Fruit fly (Drosophila melanogaster): ENCODE results near the gene CG16964.

The CG16964 gene

dm6 chr2L:11947641-11948040 lies at the start of gene CG16964:
Gene CG16964 (plus strand): TSS chr2L:11947941.
- TF ChIP-seq CG17801 (GFP tag; optimal IDR thresholded peaks at IDR 0.05; ENCODE audit: partially characterized antibody), result no peak

- no peak for TF ChIP-seq CG17801 (GFP tag; optimal IDR thresholded peaks at IDR 0.05; ENCODE audit: partially characterized antibody)
These were observed 45.3 kb upstream of the CG16964 start for dm6 chr2L:11902483-11902882.

- TF ChIP-seq CG17801 (GFP tag; optimal IDR thresholded peaks at IDR 0.05; ENCODE audit: partially characterized antibody), result no peak
These were observed 44.4 kb upstream of the CG16964 start for dm6 chr2L:11903335-11903734.

- TF ChIP-seq CG17801 (GFP tag; optimal IDR thresholded peaks at IDR 0.05; ENCODE audit: partially characterized antibody), result no peak
These were observed 43.6 kb upstream of the CG16964 start for dm6 chr2L:11904181-11904580.

dm6 chr2L:11928464-11928863 lies 19.3 kb upstream of the CG16964 start, which contains the start of gene Pde1c:
Gene Pde1c (minus strand): TSS chr2L:11928572.
- TF ChIP-seq CG17801 (GFP tag; optimal IDR thresholded peaks at IDR 0.05; ENCODE audit: partially characterized antibody), result no peak

- no peak for TF ChIP-seq CG17801 (GFP tag; optimal IDR thresholded peaks at IDR 0.05; ENCODE audit: partially characterized antibody)
These were observed 16.1 kb upstream of the CG16964 start for dm6 chr2L:11931603-11932002.

dm6 chr2L:11934205-11934604 lies 13.5 kb upstream of the CG16964 start, which contains the start of gene Or33a:
Gene Or33a (plus strand): TSS chr2L:11934505.
- TF ChIP-seq CG17801 (GFP tag; optimal IDR thresholded peaks at IDR 0.05; ENCODE audit: partially characterized antibody), result no peak

- TF ChIP-seq CG17801 (GFP tag; optimal IDR thresholded peaks at IDR 0.05; ENCODE audit: partially characterized antibody), result no peak
These were observed 11.9 kb upstream of the CG16964 start, which contains the start of gene Or33b for dm6 chr2L:11935881-11936280. Gene Or33b (plus strand): TSS chr2L:11936181.

- TF ChIP-seq CG17801 (GFP tag; optimal IDR thresholded peaks at IDR 0.05; ENCODE audit: partially characterized antibody), result no peak
These were observed 10.1 kb upstream of the CG16964 start, which contains the start of gene Or33c for dm6 chr2L:11937669-11938068. Gene Or33c (plus strand): TSS chr2L:11937969.

dm6 chr2L:11940620-11941019 lies 7.1 kb upstream of the CG16964 start:
- TF ChIP-seq CG17801 (GFP tag; optimal IDR thresholded peaks at IDR 0.05; ENCODE audit: partially characterized antibody), result no peak

dm6 chr2L:11942265-11942664 lies 5.5 kb upstream of the CG16964 start:
- TF ChIP-seq CG17801 (GFP tag; optimal IDR thresholded peaks at IDR 0.05; ENCODE audit: partially characterized antibody), result no peak

- TF ChIP-seq CG17801 (GFP tag; optimal IDR thresholded peaks at IDR 0.05; ENCODE audit: partially characterized antibody), result no peak
These were observed 4.9 kb upstream of the CG16964 start for dm6 chr2L:11942826-11943225.

dm6 chr2L:11943829-11944228 lies 3.9 kb upstream of the CG16964 start, which contains the start of gene Crys:
Gene Crys (plus strand): TSS chr2L:11944129.
- TF ChIP-seq CG17801 (GFP tag; optimal IDR thresholded peaks at IDR 0.05; ENCODE audit: partially characterized antibody), result no peak

dm6 chr2L:11948479-11948878 lies 738 bp downstream of the CG16964 start:
- TF ChIP-seq CG17801 (GFP tag; optimal IDR thresholded peaks at IDR 0.05; ENCODE audit: partially characterized antibody), result no peak

- no peak for TF ChIP-seq CG17801 (GFP tag; optimal IDR thresholded peaks at IDR 0.05; ENCODE audit: partially characterized antibody)
These were observed 2.2 kb downstream of the CG16964 start for dm6 chr2L:11949917-11950316.

dm6 chr2L:11955839-11956238 lies 8.1 kb downstream of the CG16964 start:
- no peak for TF ChIP-seq CG17801 (GFP tag; optimal IDR thresholded peaks at IDR 0.05; ENCODE audit: partially characterized antibody)

- TF ChIP-seq CG17801 (GFP tag; optimal IDR thresholded peaks at IDR 0.05; ENCODE audit: partially characterized antibody), result no peak
These were observed 11.0 kb downstream of the CG16964 start for dm6 chr2L:11958729-11959128.
